Fruit fly (Drosophila melanogaster) whole organism: Measurements from ENCODE around the gene CG14960.

Source experiments
- CG8478 ChIP-seq: fragments of >200 bp; optimal IDR thresholded peaks from 2 replicates; lab custom pipeline; 2018; ENCODE audit warnings: inconsistent platforms
- psq ChIP-seq: fragments of >200 bp; optimal IDR thresholded peaks from 2 replicates; lab custom pipeline; 2017

DNA sequence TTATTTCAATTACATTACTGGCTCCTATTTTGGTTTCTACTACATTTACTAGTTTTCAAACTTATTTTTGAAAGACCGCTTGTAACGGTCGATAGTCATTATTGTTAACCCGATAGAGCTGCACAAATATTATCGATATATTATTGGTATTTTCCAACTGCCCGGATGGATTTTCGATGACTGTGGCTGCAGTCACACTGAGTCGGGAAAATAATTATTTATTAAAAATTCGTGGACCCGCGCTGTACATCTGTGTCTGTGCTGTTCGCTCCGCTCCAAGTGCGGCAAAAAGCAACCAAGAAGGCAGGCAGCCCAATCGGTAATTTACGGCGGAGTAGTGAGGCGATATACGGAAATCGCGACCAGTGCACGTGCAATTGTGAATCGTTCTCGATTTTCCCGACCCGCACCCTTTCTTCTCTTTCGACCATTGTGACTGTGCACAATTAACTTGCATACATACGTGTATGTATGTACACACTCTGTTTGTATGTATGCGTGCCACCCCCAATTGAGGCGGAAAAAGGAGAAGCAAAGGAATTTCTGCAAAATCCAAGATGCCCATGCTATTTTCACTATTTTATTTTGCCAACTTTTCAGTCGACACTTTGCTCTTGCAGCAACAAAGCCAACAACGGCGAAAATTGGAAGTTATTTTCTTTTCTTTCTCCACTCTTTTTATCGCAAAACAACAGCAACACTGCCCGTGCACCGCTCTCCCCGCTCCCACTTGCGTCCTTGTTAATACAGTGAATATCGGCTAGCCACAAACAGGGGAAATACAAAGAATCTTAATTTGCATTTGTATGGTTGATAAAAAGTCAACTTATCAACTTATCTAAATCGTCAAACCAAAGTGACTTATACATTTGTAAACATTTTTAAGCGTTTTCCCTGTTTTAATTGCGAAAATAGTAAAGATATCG lies 33.0 kb downstream of the CG14960 start, which contains the start of gene ZnT63C:
- no peak for TF ChIP-seq CG8478 (lab: Kevin White, UChicago)
- TF ChIP-seq psq (lab: Kevin White, UChicago), result no peak
